Worm (Caenorhabditis elegans) whole organism, mixed stage, embryonic: ENCODE measurements around the gene gst-41.

ENCODE experiments used
- elt-1 ChIP-seq: sonication (generic microtip); optimal IDR thresholded peaks from 2 replicates; lab custom pipeline; 2017; ENCODE audit warnings: missing genetic modification characterization, mild to moderate bottlenecking, missing compliant biosample characterization, antibody characterized with exemption, moderate library complexity, borderline replicate concordance; ENCODE audit not compliant: insufficient read depth
- unc-62 ChIP-seq: fragments of 150-350 bp; optimal IDR thresholded peaks from 2 replicates; lab custom pipeline; 2014; ENCODE audit warnings: missing biosample characterization, missing genetic modification reagents, missing genetic modification characterization
- zip-8 ChIP-seq: fragments of 150-350 bp; optimal IDR thresholded peaks from 2 replicates; lab custom pipeline; 2014; ENCODE audit warnings: missing biosample characterization, missing genetic modification characterization

DNA sequence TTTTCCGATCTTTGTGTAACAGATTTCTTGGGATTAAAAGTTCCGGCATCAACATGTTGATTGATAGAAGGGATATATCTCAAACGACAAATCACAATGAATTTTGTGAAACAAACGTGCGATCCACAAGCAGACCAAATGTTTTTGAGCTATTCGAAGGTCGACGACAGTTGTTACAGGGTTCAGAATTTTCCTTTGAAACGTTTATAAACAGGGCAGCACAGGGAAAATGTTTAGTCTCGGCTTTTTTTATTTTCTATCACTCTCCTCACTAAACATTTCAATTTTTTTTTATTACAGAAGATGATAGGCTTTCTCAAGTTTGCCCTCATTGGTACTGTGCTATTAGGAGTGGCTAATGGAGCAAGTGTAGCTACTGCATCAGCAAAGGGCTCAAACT lies 34.2 kb downstream of the gst-41 start, which contains the start of gene exc-13:
- TF ChIP-seq zip-8 (tag; lab: Kevin White, UChicago) (no peak), unc-62 (GFP tag; lab: Kevin White, UChicago) (no peak), elt-1 (no peak)
